Worm (Caenorhabditis elegans) whole organism, L2 larva: ENCODE data around the gene smex-1.

ENCODE experiments used
- C34F6.9 ChIP-seq: fragments of 150-350 bp; optimal IDR thresholded peaks from 2 replicates; lab custom pipeline; 2014; ENCODE audit warnings: missing biosample characterization, missing genetic modification characterization
- F13H6.1 ChIP-seq: sonication (generic microtip); optimal IDR thresholded peaks from 2 replicates; lab custom pipeline; 2016; ENCODE audit warnings: missing genetic modification characterization, missing compliant biosample characterization
- R02D3.7 ChIP-seq: fragments of 150-350 bp; optimal IDR thresholded peaks from 2 replicates; lab custom pipeline; 2014; ENCODE audit warnings: missing biosample characterization, missing genetic modification characterization
- Y55F3AM.14 ChIP-seq: fragments of 200-800 bp; sonication (Bioruptor generic); optimal IDR thresholded peaks from 2 replicates; lab custom pipeline; 2018; ENCODE audit warnings: mild to moderate bottlenecking, missing genetic modification characterization, missing compliant biosample characterization
- ZK546.5 ChIP-seq: sonication (generic microtip); optimal IDR thresholded peaks from 2 replicates; lab custom pipeline; 2017; ENCODE audit warnings: missing biosample characterization, missing genetic modification characterization
- alr-1 ChIP-seq: fragments of 150-350 bp; optimal IDR thresholded peaks from 2 replicates; lab custom pipeline; 2014; ENCODE audit warnings: missing biosample characterization, missing genetic modification characterization
- aly-2 ChIP-seq: fragments of 150-350 bp; optimal IDR thresholded peaks from 2 replicates; lab custom pipeline; 2014; ENCODE audit warnings: missing biosample characterization, missing genetic modification characterization
- ama-1 ChIP-seq: fragments of 150-350 bp; optimal IDR thresholded peaks from 2 replicates; lab custom pipeline; 2018; ENCODE audit warnings: inconsistent platforms
- blmp-1 ChIP-seq: sonication (generic microtip); optimal IDR thresholded peaks from 2 replicates; lab custom pipeline; 2017; ENCODE audit warnings: missing genetic modification characterization, mild to moderate bottlenecking, missing compliant biosample characterization, antibody characterized with exemption, moderate library complexity; ENCODE audit not compliant: insufficient read depth
- ceh-16 ChIP-seq: fragments of 150-350 bp; optimal IDR thresholded peaks from 2 replicates; lab custom pipeline; 2014; ENCODE audit warnings: missing biosample characterization, missing genetic modification characterization
- ceh-82 ChIP-seq: fragments of 150-350 bp; optimal IDR thresholded peaks from 2 replicates; lab custom pipeline; 2014; ENCODE audit warnings: missing biosample characterization, missing genetic modification characterization
- crh-2 ChIP-seq: sonication (generic microtip); optimal IDR thresholded peaks from 2 replicates; lab custom pipeline; 2017; ENCODE audit warnings: missing biosample characterization, missing genetic modification characterization
- dmd-4 ChIP-seq: sonication (generic microtip); optimal IDR thresholded peaks from 2 replicates; lab custom pipeline; 2017; ENCODE audit warnings: missing biosample characterization, missing genetic modification characterization
- egl-27 ChIP-seq: sonication (generic microtip); optimal IDR thresholded peaks from 3 replicates; lab custom pipeline; 2017; ENCODE audit warnings: missing biosample characterization, missing genetic modification reagents, missing genetic modification characterization
- elt-1 ChIP-seq: fragments of 150-350 bp; optimal IDR thresholded peaks from 2 replicates; lab custom pipeline; 2014; ENCODE audit warnings: missing biosample characterization, missing genetic modification characterization
- elt-3 ChIP-seq: sonication (generic microtip); optimal IDR thresholded peaks from 2 replicates; lab custom pipeline; 2017; ENCODE audit warnings: missing biosample characterization, missing genetic modification characterization
- fos-1 ChIP-seq: fragments of 150-350 bp; optimal IDR thresholded peaks from 2 replicates; lab custom pipeline; 2014; ENCODE audit warnings: missing biosample characterization, missing genetic modification characterization
- gmeb-1 ChIP-seq: fragments of 150-350 bp; optimal IDR thresholded peaks from 2 replicates; lab custom pipeline; 2014; ENCODE audit warnings: missing biosample characterization, missing genetic modification characterization
- lin-11 ChIP-seq: fragments of 150-350 bp; sonication (generic microtip); optimal IDR thresholded peaks from 2 replicates; lab custom pipeline; 2014; ENCODE audit warnings: missing biosample characterization, missing genetic modification characterization, inconsistent platforms, mixed read lengths
- lin-13 ChIP-seq: fragments of 150-350 bp; optimal IDR thresholded peaks from 2 replicates; lab custom pipeline; 2014; ENCODE audit warnings: missing biosample characterization, missing genetic modification reagents, missing genetic modification characterization
- lin-39 ChIP-seq: fragments of 150-350 bp; optimal IDR thresholded peaks from 2 replicates; lab custom pipeline; 2014; ENCODE audit warnings: missing biosample characterization, missing genetic modification reagents, missing genetic modification characterization
- lsy-2 ChIP-seq, 2 experiments: fragments of 150-350 bp in 1 of 2; sonication (generic microtip) in 1 of 2; optimal IDR thresholded peaks; 2 replicates each; lab custom pipeline; 2014 to 2017; ENCODE audit warnings: missing biosample characterization in 2 of 2, missing genetic modification characterization in 2 of 2
- mab-5 ChIP-seq: fragments of 150-350 bp; optimal IDR thresholded peaks from 2 replicates; lab custom pipeline; 2014; ENCODE audit warnings: missing biosample characterization, missing genetic modification characterization
- mbf-1 ChIP-seq: sonication (generic microtip); optimal IDR thresholded peaks from 2 replicates; lab custom pipeline; 2017; ENCODE audit warnings: missing biosample characterization, missing genetic modification characterization
- mdl-1 ChIP-seq, 2 experiments: fragments of 150-350 bp in 1 of 2; sonication (generic microtip) in 1 of 2; optimal IDR thresholded peaks; 2 replicates each; lab custom pipeline; 2017; ENCODE audit warnings: missing biosample characterization in 2 of 2, missing genetic modification characterization in 2 of 2
- nhr-10 ChIP-seq: sonication (generic microtip); optimal IDR thresholded peaks from 2 replicates; lab custom pipeline; 2017; ENCODE audit warnings: missing biosample characterization, missing genetic modification characterization
- nhr-11 ChIP-seq: fragments of 150-350 bp; optimal IDR thresholded peaks from 2 replicates; lab custom pipeline; 2014; ENCODE audit warnings: missing biosample characterization, missing genetic modification characterization
- nhr-12 ChIP-seq: fragments of 150-350 bp; optimal IDR thresholded peaks from 2 replicates; lab custom pipeline; 2014; ENCODE audit warnings: missing biosample characterization, missing genetic modification characterization
- nhr-129 ChIP-seq: fragments of 150-350 bp; optimal IDR thresholded peaks from 2 replicates; lab custom pipeline; 2014; ENCODE audit warnings: missing biosample characterization, missing genetic modification characterization
- nhr-21 ChIP-seq: fragments of 150-350 bp; optimal IDR thresholded peaks from 2 replicates; lab custom pipeline; 2014; ENCODE audit warnings: missing biosample characterization, missing genetic modification characterization
- nhr-23 ChIP-seq: fragments of 150-350 bp; optimal IDR thresholded peaks from 2 replicates; lab custom pipeline; 2014; ENCODE audit warnings: missing biosample characterization, missing genetic modification reagents, missing genetic modification characterization
- nhr-237 ChIP-seq: fragments of 150-350 bp; optimal IDR thresholded peaks from 2 replicates; lab custom pipeline; 2014; ENCODE audit warnings: missing biosample characterization, missing genetic modification characterization
- nhr-25 ChIP-seq: fragments of 150-350 bp; sonication (generic microtip); optimal IDR thresholded peaks from 3 replicates; lab custom pipeline; 2014; ENCODE audit warnings: missing biosample characterization, missing genetic modification characterization
- nhr-6 ChIP-seq: fragments of 150-350 bp; optimal IDR thresholded peaks from 2 replicates; lab custom pipeline; 2014; ENCODE audit warnings: missing biosample characterization, missing genetic modification characterization
- nhr-77 ChIP-seq: fragments of 150-350 bp; optimal IDR thresholded peaks from 2 replicates; lab custom pipeline; 2014; ENCODE audit warnings: missing biosample characterization, missing genetic modification characterization
- peb-1 ChIP-seq: fragments of 150-350 bp; optimal IDR thresholded peaks from 2 replicates; lab custom pipeline; 2014; ENCODE audit warnings: missing biosample characterization, missing genetic modification characterization
- sem-4 ChIP-seq: fragments of 150-350 bp; optimal IDR thresholded peaks from 2 replicates; lab custom pipeline; 2014; ENCODE audit warnings: missing biosample characterization, missing genetic modification reagents, missing genetic modification characterization
- skn-1 ChIP-seq: sonication (generic microtip); optimal IDR thresholded peaks from 2 replicates; lab custom pipeline; 2017; ENCODE audit warnings: missing biosample characterization, missing genetic modification characterization
- sma-3 ChIP-seq: sonication (generic microtip); optimal IDR thresholded peaks from 2 replicates; lab custom pipeline; 2016; ENCODE audit warnings: missing genetic modification reagents, missing genetic modification characterization, missing compliant biosample characterization
- sma-9 ChIP-seq, 2 experiments: fragments of 150-350 bp in 1 of 2; sonication (generic microtip) in 1 of 2; optimal IDR thresholded peaks; 2 replicates each; lab custom pipeline; 2014 to 2016; ENCODE audit warnings: missing genetic modification characterization in 2 of 2, mild to moderate bottlenecking in 1 of 2, missing biosample characterization in 1 of 2, missing compliant biosample characterization in 1 of 2, missing genetic modification reagents in 1 of 2, moderate library complexity in 1 of 2
- snpc-4 ChIP-seq: fragments of 150-350 bp; optimal IDR thresholded peaks from 2 replicates; lab custom pipeline; 2014; ENCODE audit warnings: missing biosample characterization, missing genetic modification characterization
- unc-39 ChIP-seq: fragments of 150-350 bp; optimal IDR thresholded peaks from 2 replicates; lab custom pipeline; 2014; ENCODE audit warnings: missing biosample characterization, missing genetic modification characterization
- unc-55 ChIP-seq: fragments of 150-350 bp; sonication (generic microtip); optimal IDR thresholded peaks from 3 replicates; lab custom pipeline; 2014; ENCODE audit warnings: missing biosample characterization, missing genetic modification reagents, missing genetic modification characterization
- unc-62 ChIP-seq: fragments of 150-350 bp; optimal IDR thresholded peaks from 2 replicates; lab custom pipeline; 2014; ENCODE audit warnings: missing biosample characterization, missing genetic modification reagents, missing genetic modification characterization
- zag-1 ChIP-seq: fragments of 150-350 bp; optimal IDR thresholded peaks from 2 replicates; lab custom pipeline; 2014; ENCODE audit warnings: missing biosample characterization, missing genetic modification characterization
- ztf-1 ChIP-seq: fragments of 200-800 bp; sonication (Bioruptor generic); conservative IDR thresholded peaks from 2 replicates; pipeline ENCODE4 v1.3.6; 2022; ENCODE audit warnings: missing genetic modification characterization, missing compliant biosample characterization
- ztf-11 ChIP-seq: sonication (generic microtip); optimal IDR thresholded peaks from 2 replicates; lab custom pipeline; 2017; ENCODE audit warnings: missing biosample characterization, missing genetic modification characterization
- ztf-4 ChIP-seq: fragments of 150-350 bp; optimal IDR thresholded peaks from 2 replicates; lab custom pipeline; 2014; ENCODE audit warnings: missing biosample characterization, missing genetic modification characterization

Gene smex-1

ce11 chrV:8247311-8248105 lies 48.3 kb downstream of the smex-1 start:
- no peak for TF ChIP-seq alr-1
- TF ChIP-seq nhr-6: no peak
- TF ChIP-seq dmd-4 (tag; lab: Kevin White, UChicago): no peak
- peak; percentile 51 for TF ChIP-seq nhr-129 (tag; lab: Kevin White, UChicago)
- TF ChIP-seq unc-55 (GFP tag; lab: Kevin White, UChicago): peak; percentile 10
- no peak for TF ChIP-seq peb-1 (tag; lab: Kevin White, UChicago)
- no peak for TF ChIP-seq lin-11
- TF ChIP-seq Y55F3AM.14: no peak
- peak; percentile 30 for TF ChIP-seq nhr-237
- peak; percentile 77 for TF ChIP-seq nhr-21 (tag; lab: Kevin White, UChicago)
- TF ChIP-seq gmeb-1: peak; percentile 84
- TF ChIP-seq nhr-25: peak; percentile 61
- TF ChIP-seq ceh-16: peak; percentile 2
- peak; percentile 85 for TF ChIP-seq sma-9 (GFP tag; optimal IDR thresholded peaks at IDR 0.05; lab: Kevin White, UChicago)
- no peak for TF ChIP-seq sma-9 (tag; optimal IDR thresholded peaks at IDR 0.05; lab: Kevin White, UChicago)
- TF ChIP-seq skn-1: no peak
- TF ChIP-seq nhr-11 (tag; lab: Kevin White, UChicago): no peak
- no peak for TF ChIP-seq ztf-11 (tag; lab: Kevin White, UChicago)
- no peak for TF ChIP-seq elt-1 (tag; lab: Kevin White, UChicago)
- TF ChIP-seq ZK546.5: no peak
- no peak for TF ChIP-seq unc-39
- TF ChIP-seq crh-2 (tag; lab: Kevin White, UChicago): peak; percentile 78
- TF ChIP-seq fos-1 (tag; lab: Kevin White, UChicago): peak; percentile 82
- peak; percentile 98 for TF ChIP-seq snpc-4 (tag; lab: Kevin White, UChicago)
- TF ChIP-seq aly-2 (tag; lab: Kevin White, UChicago): no peak
- TF ChIP-seq lin-13: peak; percentile 65
- no peak for TF ChIP-seq nhr-23 (tag; lab: Kevin White, UChicago)
- peak; percentile 37 for TF ChIP-seq sem-4 (tag; lab: Kevin White, UChicago)
- no peak for TF ChIP-seq nhr-12 (tag; lab: Kevin White, UChicago)
- TF ChIP-seq elt-3: no peak
- TF ChIP-seq egl-27 (tag; lab: Kevin White, UChicago): peak; percentile 61
- peak; percentile 42 for TF ChIP-seq ztf-4 (tag; lab: Kevin White, UChicago)
- TF ChIP-seq mab-5 (tag; lab: Kevin White, UChicago): peak; percentile 19
- peak; percentile 3 for TF ChIP-seq nhr-77 (tag; lab: Kevin White, UChicago)
- peak; percentile 17 to 42 for TF ChIP-seq mdl-1 (tag; optimal IDR thresholded peaks at IDR 0.05; lab: Kevin White, UChicago)
- no peak for TF ChIP-seq nhr-10 (tag; lab: Kevin White, UChicago)
- peak; percentile 3 for TF ChIP-seq unc-62 (GFP tag; lab: Kevin White, UChicago)
- TF ChIP-seq ztf-1: no peak
- no peak for TF ChIP-seq mbf-1 (tag; lab: Kevin White, UChicago)
- TF ChIP-seq ceh-82 (tag; lab: Kevin White, UChicago): no peak
- peak; percentile 68 for TF ChIP-seq F13H6.1 (tag; lab: Kevin White, UChicago)
- peak; percentile 23 for TF ChIP-seq C34F6.9
- peak; percentile 97 for TF ChIP-seq ama-1 (lab: Kevin White, UChicago)
- no peak for TF ChIP-seq zag-1 (tag; lab: Kevin White, UChicago)
- no peak for TF ChIP-seq blmp-1 (tag; lab: Kevin White, UChicago)
- TF ChIP-seq sma-3: peak; percentile 92
- peak; percentile 46 to 56 for TF ChIP-seq lsy-2 (tag; optimal IDR thresholded peaks at IDR 0.05; lab: Kevin White, UChicago)
- TF ChIP-seq R02D3.7 (tag; lab: Kevin White, UChicago): no peak
- TF ChIP-seq lin-39 (tag; lab: Kevin White, UChicago): no peak
